Fruit fly (Drosophila melanogaster): ENCODE data around the gene CG3618.

The CG3618 gene

DNA sequence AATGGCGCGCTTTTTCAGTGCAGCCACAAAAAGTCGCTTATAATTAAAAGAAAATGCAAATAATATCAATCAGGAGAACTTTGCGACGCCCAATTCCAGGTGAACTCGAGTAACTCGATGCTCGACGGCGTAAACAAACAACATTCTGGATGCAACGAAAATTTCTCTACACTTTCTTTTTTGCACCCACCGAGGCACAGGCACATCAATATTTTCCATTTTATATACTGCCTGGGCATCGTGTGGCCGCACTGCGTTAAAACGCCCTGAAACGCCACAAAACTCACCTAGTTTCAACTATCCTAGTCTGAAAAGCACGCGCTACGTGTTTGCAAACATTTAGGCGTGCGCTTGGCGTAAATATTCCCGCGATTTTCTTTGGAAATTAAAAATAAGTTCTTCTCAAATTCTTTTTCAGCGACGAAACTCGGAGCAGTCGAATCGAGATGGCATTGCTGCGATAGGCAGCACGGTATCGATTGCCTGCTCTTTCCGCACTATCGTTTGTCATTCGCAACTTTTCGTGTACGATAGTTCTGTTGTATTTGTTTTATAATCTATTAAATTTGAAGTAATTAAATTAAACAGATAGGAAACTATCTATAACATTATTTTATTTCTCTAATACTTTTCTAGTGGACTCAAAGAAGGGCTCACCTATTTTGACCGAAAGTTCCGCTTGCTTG, 30.0 kb downstream of the CG3618 start, which contains the start of gene Pcif1 (continued):
- TF ChIP-seq CG4404 (GFP tag; IDR thresholded peaks at IDR 0.05), result no peak
- no peak for TF ChIP-seq fru (optimal IDR thresholded peaks at IDR 0.05)
- no peak for TF ChIP-seq gem (tag; optimal IDR thresholded peaks at IDR 0.05)
- peak; percentile 76; the same call in 2 of the 3 replicates for TF ChIP-seq Dbx (GFP tag; IDR thresholded peaks at IDR 0.05)
- TF ChIP-seq gce (GFP tag; IDR thresholded peaks at IDR 0.05), result no peak
- TF ChIP-seq ap (GFP tag; IDR thresholded peaks at IDR 0.05), result no peak
- no peak for TF ChIP-seq CG9437 (GFP tag; optimal IDR thresholded peaks at IDR 0.05)
- no peak for TF ChIP-seq Myb (GFP tag; optimal IDR thresholded peaks at IDR 0.05)
- TF ChIP-seq sr (GFP tag; IDR thresholded peaks at IDR 0.05), result no peak
- no peak for TF ChIP-seq Dip2 (GFP tag; IDR thresholded peaks at IDR 0.05)
- no peak for TF ChIP-seq hkb (optimal IDR thresholded peaks at IDR 0.05)
- TF ChIP-seq hkb (GFP tag; IDR thresholded peaks at IDR 0.05), result no peak
- TF ChIP-seq sisA (GFP tag; IDR thresholded peaks at IDR 0.05), result no peak
- TF ChIP-seq CG6813 (GFP tag; optimal IDR thresholded peaks at IDR 0.05), result no peak
- peak; percentile 64 for TF ChIP-seq CG17829 (tag; optimal IDR thresholded peaks at IDR 0.05)
- TF ChIP-seq CG33213 (GFP tag; optimal IDR thresholded peaks at IDR 0.05), result no peak
- peak; percentile 28 for TF ChIP-seq CG17568 (GFP tag; optimal IDR thresholded peaks at IDR 0.05)
- no peak for TF ChIP-seq ems (GFP tag; optimal IDR thresholded peaks at IDR 0.05)
- TF ChIP-seq HmgZ (tag; optimal IDR thresholded peaks at IDR 0.05), result peak; percentile 47
- TF ChIP-seq dm (GFP tag; optimal IDR thresholded peaks at IDR 0.05), result no peak
- TF ChIP-seq cad (GFP tag; optimal IDR thresholded peaks at IDR 0.05), result no peak
- TF ChIP-seq HLHmδ (GFP tag; optimal IDR thresholded peaks at IDR 0.05), result peak; percentile 42
- no peak for TF ChIP-seq Mrtf (GFP tag; IDR thresholded peaks at IDR 0.05)
- peak; percentile 95 for TF ChIP-seq Sry-δ (GFP tag; optimal IDR thresholded peaks at IDR 0.05)
- no peak for TF ChIP-seq CG3281 (GFP tag; optimal IDR thresholded peaks at IDR 0.05)
- TF ChIP-seq CG9797 (GFP tag; optimal IDR thresholded peaks at IDR 0.05), result peak; percentile 52
- peak; percentile 43 for TF ChIP-seq lilli (GFP tag; optimal IDR thresholded peaks at IDR 0.05)
- TF ChIP-seq CG15269 (tag; optimal IDR thresholded peaks at IDR 0.05), result no peak
- peak; percentile 99 for TF ChIP-seq knrl (GFP tag; IDR thresholded peaks at IDR 0.05; ENCODE audit: partially characterized antibody)
- peak; percentile 73 for TF ChIP-seq corto (GFP tag; optimal IDR thresholded peaks at IDR 0.05)
- TF ChIP-seq onecut (GFP tag; IDR thresholded peaks at IDR 0.05), result peak; percentile 15; the same call in 1 of the 2 replicates
- TF ChIP-seq CG17912 (GFP tag; optimal IDR thresholded peaks at IDR 0.05), result no peak
- no peak for TF ChIP-seq sc (optimal IDR thresholded peaks at IDR 0.05)
- TF ChIP-seq sc (GFP tag; optimal IDR thresholded peaks at IDR 0.05), result no peak
- no peak for TF ChIP-seq run (tag; optimal IDR thresholded peaks at IDR 0.05)
- TF ChIP-seq kni (GFP tag; optimal IDR thresholded peaks at IDR 0.05), result no peak
- TF ChIP-seq CG34422 (GFP tag; IDR thresholded peaks at IDR 0.05), result peak; percentile 56; the same call in 2 of the 3 replicates
- peak; percentile 100 for TF ChIP-seq chinmo (GFP tag; IDR thresholded peaks at IDR 0.05; ENCODE audit: partially characterized antibody)
- peak; percentile 3 for TF ChIP-seq Sox100B (GFP tag; optimal IDR thresholded peaks at IDR 0.05)
- TF ChIP-seq Neu2 (GFP tag; optimal IDR thresholded peaks at IDR 0.05; ENCODE audit: borderline replicate concordance), result no peak
- no peak for TF ChIP-seq Ada2b (GFP tag; IDR thresholded peaks at IDR 0.05)
- TF ChIP-seq row (GFP tag; IDR thresholded peaks at IDR 0.05), result peak; percentile 73
- peak; percentile 59 for TF ChIP-seq CG10267 (tag; optimal IDR thresholded peaks at IDR 0.05)
- TF ChIP-seq CG10274 (GFP tag; optimal IDR thresholded peaks at IDR 0.05), result no peak
- no peak for TF ChIP-seq otp (GFP tag; IDR thresholded peaks at IDR 0.05)
- TF ChIP-seq CG17361 (GFP tag; IDR thresholded peaks at IDR 0.05), result no peak
- no peak for TF ChIP-seq disco-r (GFP tag; optimal IDR thresholded peaks at IDR 0.05)
- TF ChIP-seq CG8281 (tag; optimal IDR thresholded peaks at IDR 0.05), result no peak
- TF ChIP-seq eyg (GFP tag; optimal IDR thresholded peaks at IDR 0.05), result no peak
- no peak for TF ChIP-seq tio (GFP tag; optimal IDR thresholded peaks at IDR 0.05)
- TF ChIP-seq amos (GFP tag; IDR thresholded peaks at IDR 0.05; ENCODE audit: partially characterized antibody), result peak; percentile 100

All from whole organism, embryonic.